Fruit fly (Drosophila melanogaster) whole organism, adult: Measurements from ENCODE around the gene boi.

Experiments
- CG12768 ChIP-seq: fragments of 200-800 bp; sonication (Bioruptor generic); optimal IDR thresholded peaks from 2 replicates; lab custom pipeline; 2017; ENCODE audit warnings: missing biosample characterization, missing genetic modification characterization, mild to moderate bottlenecking, moderate library complexity, missing genetic modification reagents
- CG1620 ChIP-seq: fragments of 200-800 bp; sonication (Bioruptor generic); optimal IDR thresholded peaks from 2 replicates; lab custom pipeline; 2016; ENCODE audit warnings: missing biosample characterization, missing genetic modification characterization
- CG33017 ChIP-seq: fragments of 200-800 bp; sonication (Bioruptor generic); optimal IDR thresholded peaks from 2 replicates; lab custom pipeline; 2018; ENCODE audit warnings: missing biosample characterization, mild to moderate bottlenecking, missing genetic modification characterization, moderate library complexity
- CG7045 ChIP-seq: fragments of 200-800 bp; sonication (Bioruptor generic); optimal IDR thresholded peaks from 2 replicates; lab custom pipeline; 2017; ENCODE audit warnings: missing biosample characterization, mild to moderate bottlenecking, missing genetic modification characterization
- CG7101 ChIP-seq: fragments of 200-800 bp; sonication (Bioruptor generic); optimal IDR thresholded peaks from 2 replicates; lab custom pipeline; 2018; ENCODE audit warnings: missing biosample characterization, mild to moderate bottlenecking, missing genetic modification characterization, moderate library complexity
- Clk ChIP-seq: fragments of 200-800 bp; sonication (Bioruptor generic); optimal IDR thresholded peaks from 2 replicates; lab custom pipeline; 2017; ENCODE audit warnings: missing biosample characterization, missing genetic modification characterization
- Mnt ChIP-seq: fragments of 200-800 bp; sonication (Bioruptor generic); optimal IDR thresholded peaks from 2 replicates; lab custom pipeline; 2016; ENCODE audit warnings: missing biosample characterization, mild to moderate bottlenecking, missing genetic modification characterization
- bab1 ChIP-seq: fragments of 200-800 bp; sonication (Bioruptor generic); optimal IDR thresholded peaks from 3 replicates; lab custom pipeline; 2019; ENCODE audit warnings: missing biosample characterization, mild to moderate bottlenecking, missing genetic modification characterization, moderate library complexity
- cic ChIP-seq: fragments of 200-800 bp; sonication (Bioruptor generic); optimal IDR thresholded peaks from 2 replicates; lab custom pipeline; 2017; ENCODE audit warnings: missing biosample characterization, mild to moderate bottlenecking, missing genetic modification characterization, moderate library complexity
- cnc ChIP-seq, 2 experiments: fragments of >200 bp; optimal IDR thresholded peaks; 2 replicates each; lab custom pipeline; 2017
- kay ChIP-seq: fragments of 200-800 bp; sonication (Bioruptor generic); peaks from one replicate; lab custom pipeline; 2016; ENCODE audit warnings: missing biosample characterization, missing genetic modification characterization, borderline replicate concordance
- ovo ChIP-seq: fragments of 200-800 bp; sonication (Bioruptor generic); optimal IDR thresholded peaks from 2 replicates; lab custom pipeline; 2016; ENCODE audit warnings: missing biosample characterization, missing genetic modification characterization

- no peak for TF ChIP-seq CG1620 (GFP tag; lab: Kevin White, UChicago)
- no peak for TF ChIP-seq Mnt
- no peak for TF ChIP-seq cnc (optimal IDR thresholded peaks at IDR 0.05; lab: Kevin White, UChicago)
- TF ChIP-seq CG7101 (tag; lab: Kevin White, UChicago), result no peak
- TF ChIP-seq Clk (GFP tag; lab: Kevin White, UChicago), result no peak
- TF ChIP-seq cic (GFP tag; lab: Kevin White, UChicago), result no peak
- TF ChIP-seq CG12768 (GFP tag; lab: Kevin White, UChicago), result no peak
- TF ChIP-seq bab1 (GFP tag; lab: Kevin White, UChicago), result no peak
- no peak for TF ChIP-seq CG7045
- TF ChIP-seq ovo (GFP tag; lab: Kevin White, UChicago), result no peak
- no peak for TF ChIP-seq kay
- no peak for TF ChIP-seq CG33017 (tag; lab: Kevin White, UChicago)
These were observed 39.0 kb upstream of the boi start for dm6 chrX:2508880-2509279.
